Worm (Caenorhabditis elegans) whole organism, L4 larva: ENCODE data around the gene C03A3.1.
A peak's percentile ranks its signal among the peaks of the same experiment; 100 is the strongest.

Experiments used
- D1046.2 ChIP-seq: fragments of 200-800 bp; sonication (Bioruptor generic); IDR thresholded peaks from 2 replicates; pipeline ENCODE4 v1.3.6; 2022; ENCODE audit warnings: missing genetic modification characterization, missing compliant biosample characterization
- F10B5.3 ChIP-seq: sonication (generic microtip); optimal IDR thresholded peaks from 2 replicates; lab custom pipeline; 2016; ENCODE audit warnings: mild to moderate bottlenecking, missing genetic modification characterization, missing compliant biosample characterization
- F49E8.2 ChIP-seq: sonication (generic microtip); optimal IDR thresholded peaks from 2 replicates; lab custom pipeline; 2016; ENCODE audit warnings: missing compliant biosample characterization, mild to moderate bottlenecking, missing genetic modification characterization, borderline replicate concordance
- T26A8.4 ChIP-seq: fragments of 200-800 bp; sonication (Bioruptor generic); IDR thresholded peaks from 2 replicates; pipeline ENCODE4 v1.3.6; 2022; ENCODE audit warnings: missing genetic modification characterization, missing compliant biosample characterization
- Y105C5A.15 ChIP-seq: fragments of 200-800 bp; sonication (Bioruptor generic); IDR thresholded peaks from 2 replicates; pipeline ENCODE4 v1.3.6; 2022; ENCODE audit warnings: missing genetic modification characterization, missing compliant biosample characterization
- Y48G9A.11 ChIP-seq: fragments of 200-800 bp; sonication (Bioruptor generic); IDR thresholded peaks from 2 replicates; pipeline ENCODE4 v1.3.6; 2022; ENCODE audit warnings: missing genetic modification reagents, missing genetic modification characterization, missing compliant biosample characterization
- Y5F2A.4 ChIP-seq: fragments of 200-800 bp; sonication (Bioruptor generic); optimal IDR thresholded peaks from 2 replicates; lab custom pipeline; 2018; ENCODE audit warnings: mild to moderate bottlenecking, missing genetic modification characterization, missing compliant biosample characterization
- ZK337.2 ChIP-seq: fragments of 200-800 bp; sonication (Bioruptor generic); IDR thresholded peaks from 2 replicates; pipeline ENCODE4 v1.3.6; 2022; ENCODE audit warnings: missing genetic modification reagents, missing genetic modification characterization, missing compliant biosample characterization
- attf-4 ChIP-seq: sonication (generic microtip); optimal IDR thresholded peaks from 3 replicates; lab custom pipeline; 2017; ENCODE audit warnings: missing biosample characterization, missing genetic modification characterization
- ceh-28 ChIP-seq: fragments of 150-350 bp; optimal IDR thresholded peaks from 2 replicates; lab custom pipeline; 2014; ENCODE audit warnings: missing biosample characterization, missing genetic modification reagents, missing genetic modification characterization
- ceh-32 ChIP-seq: sonication (generic microtip); optimal IDR thresholded peaks from 2 replicates; lab custom pipeline; 2016; ENCODE audit warnings: mild to moderate bottlenecking, missing genetic modification characterization, missing compliant biosample characterization; ENCODE audit not compliant: poor library complexity
- ctbp-1 ChIP-seq: fragments of 200-800 bp; sonication (Bioruptor generic); IDR thresholded peaks from 2 replicates; pipeline ENCODE4 v1.3.6; 2022; ENCODE audit warnings: missing genetic modification reagents, missing genetic modification characterization, missing compliant biosample characterization
- daf-16 ChIP-seq, 3 experiments: sonication (generic microtip); optimal IDR thresholded peaks; 2 replicates each; lab custom pipeline; 2016 to 2017; ENCODE audit warnings: missing genetic modification characterization in 3 of 3, missing genetic modification reagents in 3 of 3, mild to moderate bottlenecking in 2 of 3, missing compliant biosample characterization in 2 of 3, missing biosample characterization in 1 of 3, moderate library complexity in 1 of 3
- dmd-9 ChIP-seq: fragments of 200-800 bp; sonication (Bioruptor generic); IDR thresholded peaks from 2 replicates; pipeline ENCODE4 v1.3.6; 2022; ENCODE audit warnings: missing genetic modification reagents, missing genetic modification characterization, missing compliant biosample characterization
- dpl-1 ChIP-seq: fragments of 150-350 bp; optimal IDR thresholded peaks from 2 replicates; lab custom pipeline; 2014; ENCODE audit warnings: missing biosample characterization, missing genetic modification reagents, missing genetic modification characterization
- duxl-1 ChIP-seq: sonication (generic microtip); optimal IDR thresholded peaks from 2 replicates; lab custom pipeline; 2016; ENCODE audit warnings: mild to moderate bottlenecking, missing genetic modification characterization, moderate library complexity, missing compliant biosample characterization; ENCODE audit not compliant: poor library complexity
- dve-1 ChIP-seq: sonication (generic microtip); optimal IDR thresholded peaks from 2 replicates; lab custom pipeline; 2017; ENCODE audit warnings: antibody characterized with exemption, mild to moderate bottlenecking, missing genetic modification characterization, missing compliant biosample characterization; ENCODE audit not compliant: insufficient read depth
- egl-27 ChIP-seq: sonication (generic microtip); optimal IDR thresholded peaks from 3 replicates; lab custom pipeline; 2017; ENCODE audit warnings: missing biosample characterization, missing genetic modification reagents, missing genetic modification characterization
- fos-1 ChIP-seq: fragments of 150-350 bp; optimal IDR thresholded peaks from 2 replicates; lab custom pipeline; 2014; ENCODE audit warnings: missing biosample characterization, missing genetic modification characterization
- gei-8 ChIP-seq: fragments of 200-800 bp; sonication (Bioruptor generic); optimal IDR thresholded peaks from 2 replicates; lab custom pipeline; 2018; ENCODE audit warnings: mild to moderate bottlenecking, missing genetic modification characterization, missing compliant biosample characterization
- hlh-11 ChIP-seq: fragments of 200-800 bp; sonication (Bioruptor generic); optimal IDR thresholded peaks from 2 replicates; lab custom pipeline; 2018; ENCODE audit warnings: mild to moderate bottlenecking, missing genetic modification characterization, missing compliant biosample characterization
- jun-1 ChIP-seq: fragments of 150-350 bp; optimal IDR thresholded peaks from 2 replicates; lab custom pipeline; 2014; ENCODE audit warnings: missing biosample characterization, missing genetic modification reagents, missing genetic modification characterization
- lim-7 ChIP-seq: fragments of 200-800 bp; sonication (Bioruptor generic); IDR thresholded peaks from 2 replicates; pipeline ENCODE4 v1.3.6; 2022; ENCODE audit warnings: missing genetic modification characterization, missing compliant biosample characterization
- lin-15B ChIP-seq: fragments of 150-350 bp; sonication (generic microtip); optimal IDR thresholded peaks from 3 replicates; lab custom pipeline; 2014; ENCODE audit warnings: missing biosample characterization, missing genetic modification characterization
- lin-29 ChIP-seq: fragments of 200-800 bp; sonication (Bioruptor generic); IDR thresholded peaks from 2 replicates; pipeline ENCODE4 v1.3.6; 2022; ENCODE audit warnings: missing genetic modification reagents, missing genetic modification characterization, missing compliant biosample characterization
- mxl-3 ChIP-seq: fragments of 200-800 bp; sonication (Bioruptor generic); optimal IDR thresholded peaks from 2 replicates; lab custom pipeline; 2018; ENCODE audit warnings: mild to moderate bottlenecking, missing genetic modification characterization, missing compliant biosample characterization
- nhr-10 ChIP-seq: fragments of 150-350 bp; optimal IDR thresholded peaks from 2 replicates; lab custom pipeline; 2014; ENCODE audit warnings: missing biosample characterization, missing genetic modification characterization
- nhr-237 ChIP-seq: sonication (generic microtip); optimal IDR thresholded peaks from 2 replicates; lab custom pipeline; 2017; ENCODE audit warnings: missing biosample characterization, missing genetic modification characterization
- nhr-25 ChIP-seq: sonication (generic microtip); optimal IDR thresholded peaks from 2 replicates; lab custom pipeline; 2017; ENCODE audit warnings: missing genetic modification characterization, mild to moderate bottlenecking, missing compliant biosample characterization, antibody characterized with exemption, moderate library complexity, borderline replicate concordance; ENCODE audit not compliant: insufficient read depth
- nhr-28 ChIP-seq: fragments of 150-350 bp; optimal IDR thresholded peaks from 2 replicates; lab custom pipeline; 2014; ENCODE audit warnings: missing biosample characterization, missing genetic modification characterization
- nhr-41 ChIP-seq: fragments of 200-800 bp; sonication (Bioruptor generic); IDR thresholded peaks from 2 replicates; pipeline ENCODE4 v1.3.6; 2022; ENCODE audit warnings: missing genetic modification reagents, missing genetic modification characterization, missing compliant biosample characterization
- nhr-42 ChIP-seq: fragments of 200-800 bp; sonication (Bioruptor generic); IDR thresholded peaks from 2 replicates; pipeline ENCODE4 v1.3.6; 2022; ENCODE audit warnings: missing genetic modification characterization, missing compliant biosample characterization
- nhr-48 ChIP-seq: sonication (generic microtip); optimal IDR thresholded peaks from 2 replicates; lab custom pipeline; 2016; ENCODE audit warnings: mild to moderate bottlenecking, missing genetic modification characterization, missing compliant biosample characterization
- nhr-6 ChIP-seq: fragments of 150-350 bp; optimal IDR thresholded peaks from 2 replicates; lab custom pipeline; 2014; ENCODE audit warnings: missing biosample characterization, missing genetic modification characterization
- php-3 ChIP-seq: fragments of 200-800 bp; sonication (Bioruptor generic); IDR thresholded peaks from 2 replicates; pipeline ENCODE4 v1.3.6; 2022; ENCODE audit warnings: missing genetic modification reagents, missing genetic modification characterization, missing compliant biosample characterization
- pqm-1 ChIP-seq: sonication (generic microtip); optimal IDR thresholded peaks from 2 replicates; lab custom pipeline; 2017; ENCODE audit warnings: missing biosample characterization, missing genetic modification characterization
- sdz-12 ChIP-seq: fragments of 200-800 bp; sonication (Bioruptor generic); optimal IDR thresholded peaks from 2 replicates; lab custom pipeline; 2018; ENCODE audit warnings: mild to moderate bottlenecking, missing genetic modification characterization, missing compliant biosample characterization
- snpc-4 ChIP-seq: fragments of 150-350 bp; optimal IDR thresholded peaks from 2 replicates; lab custom pipeline; 2014; ENCODE audit warnings: missing biosample characterization, missing genetic modification characterization
- spr-1 ChIP-seq: sonication (generic microtip); optimal IDR thresholded peaks from 2 replicates; lab custom pipeline; 2016; ENCODE audit warnings: mild to moderate bottlenecking, missing genetic modification characterization, missing compliant biosample characterization
- spr-3 ChIP-seq: fragments of 200-800 bp; sonication (Bioruptor generic); optimal IDR thresholded peaks from 2 replicates; lab custom pipeline; 2018; ENCODE audit warnings: mild to moderate bottlenecking, missing genetic modification characterization, missing compliant biosample characterization
- unc-130 ChIP-seq: sonication (generic microtip); optimal IDR thresholded peaks from 2 replicates; lab custom pipeline; 2016; ENCODE audit warnings: missing genetic modification reagents, missing genetic modification characterization, missing compliant biosample characterization
- zfp-3 ChIP-seq: fragments of 200-800 bp; sonication (Bioruptor generic); conservative IDR thresholded peaks from 2 replicates; pipeline ENCODE4 v1.3.6; 2022; ENCODE audit warnings: missing genetic modification reagents, missing genetic modification characterization, missing compliant biosample characterization
- ztf-11 ChIP-seq: fragments of 150-350 bp; optimal IDR thresholded peaks from 2 replicates; lab custom pipeline; 2014; ENCODE audit warnings: missing biosample characterization, missing genetic modification characterization

Gene C03A3.1

DNA sequence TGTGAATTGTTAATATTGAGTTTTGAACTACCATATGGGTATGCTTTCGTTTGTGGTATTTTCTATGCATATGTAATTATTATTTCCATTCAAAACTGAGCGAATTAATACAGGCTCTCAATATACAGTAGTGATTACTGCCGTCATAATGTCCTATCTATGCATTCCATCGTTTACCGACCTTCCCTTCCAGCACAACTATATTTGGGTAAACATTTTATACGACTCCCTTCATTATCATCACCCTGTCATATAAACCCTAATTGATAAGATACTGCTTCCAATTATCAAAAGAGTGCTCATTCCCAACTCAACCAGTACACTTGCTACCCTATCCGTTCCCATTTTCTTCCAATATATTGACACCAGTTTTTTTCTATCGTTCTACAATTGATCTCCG, 32.8 kb downstream of the C03A3.1 start:
- TF ChIP-seq nhr-6 (tag; lab: Kevin White, UChicago): no peak
- no peak for TF ChIP-seq nhr-10 (tag; lab: Kevin White, UChicago)
- TF ChIP-seq D1046.2 (GFP tag; lab: Robert Waterston, UW): no peak
- TF ChIP-seq Y48G9A.11: no peak
- TF ChIP-seq lin-15B (tag; lab: Kevin White, UChicago): no peak
- TF ChIP-seq nhr-42 (GFP tag; lab: Robert Waterston, UW): no peak
- no peak for TF ChIP-seq spr-3 (GFP tag; lab: Kevin White, UChicago)
- no peak for TF ChIP-seq ZK337.2 (GFP tag; lab: Robert Waterston, UW)
- TF ChIP-seq F49E8.2: no peak
- no peak for TF ChIP-seq attf-4 (tag; lab: Kevin White, UChicago)
- TF ChIP-seq nhr-237 (tag; lab: Kevin White, UChicago): no peak
- TF ChIP-seq spr-1 (tag; lab: Kevin White, UChicago): no peak
- no peak for TF ChIP-seq snpc-4 (tag; lab: Kevin White, UChicago)
- TF ChIP-seq dve-1 (tag; lab: Kevin White, UChicago): peak; percentile 6
- TF ChIP-seq daf-16 (GFP tag; optimal IDR thresholded peaks at IDR 0.05; lab: Kevin White, UChicago): no peak
- peak; percentile 86 for TF ChIP-seq daf-16 (tag; optimal IDR thresholded peaks at IDR 0.05; lab: Kevin White, UChicago)
- no peak for TF ChIP-seq unc-130 (GFP tag; lab: Kevin White, UChicago)
- no peak for TF ChIP-seq egl-27
- no peak for TF ChIP-seq Y5F2A.4 (GFP tag; lab: Kevin White, UChicago)
- TF ChIP-seq pqm-1 (tag; lab: Kevin White, UChicago): peak; percentile 78
- no peak for TF ChIP-seq T26A8.4 (GFP tag; lab: Robert Waterston, UW)
- TF ChIP-seq sdz-12 (GFP tag; lab: Kevin White, UChicago): no peak
- no peak for TF ChIP-seq nhr-48 (tag; lab: Kevin White, UChicago)
- TF ChIP-seq nhr-28 (tag; lab: Kevin White, UChicago): peak; percentile 81
- no peak for TF ChIP-seq gei-8 (GFP tag; lab: Kevin White, UChicago)
- peak; percentile 19 for TF ChIP-seq hlh-11 (tag; lab: Kevin White, UChicago)

ce11 chrX:11290528-11290927, 33.4 kb downstream of the C03A3.1 start:
- no peak for TF ChIP-seq dpl-1 (GFP tag; lab: Kevin White, UChicago)
- no peak for TF ChIP-seq ztf-11
- TF ChIP-seq F10B5.3 (tag; lab: Kevin White, UChicago): no peak
- no peak for TF ChIP-seq lim-7 (GFP tag; lab: Robert Waterston, UW)
- no peak for TF ChIP-seq hlh-11 (tag; lab: Kevin White, UChicago)
- TF ChIP-seq dmd-9 (GFP tag; lab: Robert Waterston, UW): no peak
- TF ChIP-seq lin-29 (GFP tag; lab: Robert Waterston, UW): no peak
- no peak for TF ChIP-seq dve-1 (tag; lab: Kevin White, UChicago)
- TF ChIP-seq ceh-32 (tag; lab: Kevin White, UChicago): no peak
- TF ChIP-seq duxl-1 (tag; lab: Kevin White, UChicago): no peak
- no peak for TF ChIP-seq mxl-3 (GFP tag; lab: Kevin White, UChicago)
- no peak for TF ChIP-seq php-3 (GFP tag; lab: Robert Waterston, UW)
- TF ChIP-seq ctbp-1 (GFP tag; lab: Robert Waterston, UW): no peak
- TF ChIP-seq Y105C5A.15: no peak
- no peak for TF ChIP-seq ceh-28 (tag; lab: Kevin White, UChicago)
- no peak for TF ChIP-seq nhr-25 (tag; lab: Kevin White, UChicago)
- no peak for TF ChIP-seq jun-1 (tag; lab: Kevin White, UChicago)
- TF ChIP-seq fos-1 (tag; lab: Kevin White, UChicago): no peak
- no peak for TF ChIP-seq zfp-3 (GFP tag; lab: Robert Waterston, UW)
- no peak for TF ChIP-seq nhr-41 (GFP tag; lab: Robert Waterston, UW)
